Worm (Caenorhabditis elegans) whole organism, L2 larva: ENCODE data around the gene tag-294.

Experiments
- aly-2 ChIP-seq: fragments of 150-350 bp; optimal IDR thresholded peaks from 2 replicates; lab custom pipeline; 2014; ENCODE audit warnings: missing biosample characterization, missing genetic modification characterization
- egl-27 ChIP-seq: sonication (generic microtip); optimal IDR thresholded peaks from 3 replicates; lab custom pipeline; 2017; ENCODE audit warnings: missing biosample characterization, missing genetic modification reagents, missing genetic modification characterization
- fos-1 ChIP-seq: fragments of 150-350 bp; optimal IDR thresholded peaks from 2 replicates; lab custom pipeline; 2014; ENCODE audit warnings: missing biosample characterization, missing genetic modification characterization
- lin-11 ChIP-seq: fragments of 150-350 bp; sonication (generic microtip); optimal IDR thresholded peaks from 2 replicates; lab custom pipeline; 2014; ENCODE audit warnings: missing biosample characterization, missing genetic modification characterization, inconsistent platforms, mixed read lengths
- lin-39 ChIP-seq: fragments of 150-350 bp; optimal IDR thresholded peaks from 2 replicates; lab custom pipeline; 2014; ENCODE audit warnings: missing biosample characterization, missing genetic modification reagents, missing genetic modification characterization
- lsy-2 ChIP-seq, 2 experiments: fragments of 150-350 bp in 1 of 2; sonication (generic microtip) in 1 of 2; optimal IDR thresholded peaks; 2 replicates each; lab custom pipeline; 2014 to 2017; ENCODE audit warnings: missing biosample characterization in 2 of 2, missing genetic modification characterization in 2 of 2
- unc-62 ChIP-seq: fragments of 150-350 bp; optimal IDR thresholded peaks from 2 replicates; lab custom pipeline; 2014; ENCODE audit warnings: missing biosample characterization, missing genetic modification reagents, missing genetic modification characterization
- ztf-11 ChIP-seq: sonication (generic microtip); optimal IDR thresholded peaks from 2 replicates; lab custom pipeline; 2017; ENCODE audit warnings: missing biosample characterization, missing genetic modification characterization

DNA sequence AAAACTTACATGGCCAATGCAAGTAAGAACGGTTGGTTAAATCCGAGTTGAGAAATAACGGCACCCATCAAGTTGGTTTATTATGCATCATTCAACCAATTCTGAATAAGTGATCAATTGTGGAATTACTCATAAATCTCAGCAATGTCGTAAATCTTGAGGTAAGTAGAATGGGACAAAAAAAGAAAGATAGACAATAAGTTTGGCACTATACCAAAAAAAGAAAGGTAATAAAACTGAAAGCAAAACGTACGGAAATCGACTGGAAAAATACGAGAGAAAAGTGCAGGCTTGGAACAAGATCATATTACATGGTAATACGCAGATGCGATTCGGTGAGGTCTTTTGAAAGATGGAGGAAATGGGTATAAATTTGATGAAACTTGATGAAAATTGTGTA lies 35.5 kb upstream of the tag-294 start, which contains the start of gene F46G11.4:
- no peak for TF ChIP-seq unc-62 (GFP tag; lab: Kevin White, UChicago)
- no peak for TF ChIP-seq fos-1 (tag; lab: Kevin White, UChicago)
- no peak for TF ChIP-seq egl-27 (tag; lab: Kevin White, UChicago)
- TF ChIP-seq ztf-11 (tag; lab: Kevin White, UChicago), result no peak
- TF ChIP-seq aly-2 (tag; lab: Kevin White, UChicago), result no peak
- no peak for TF ChIP-seq lin-11 (tag; lab: Kevin White, UChicago)
- TF ChIP-seq lin-39 (tag; lab: Kevin White, UChicago), result no peak
- no peak for TF ChIP-seq lsy-2 (tag; optimal IDR thresholded peaks at IDR 0.05; lab: Kevin White, UChicago)
